Worm (Caenorhabditis elegans): ENCODE data around the gene srg-31.

The srg-31 gene

ce11 chrV:6953797-6954196 lies at the start of gene srg-31:
srg-31 (minus strand) TSS chrV:6953897.
- no peak for TF ChIP-seq lin-13 (GFP tag; optimal IDR thresholded peaks at IDR 0.05)
- TF ChIP-seq elt-3 (tag; optimal IDR thresholded peaks at IDR 0.05), result no peak
- TF ChIP-seq nhr-77 (tag; optimal IDR thresholded peaks at IDR 0.05), result no peak
- TF ChIP-seq nhr-11 (tag; optimal IDR thresholded peaks at IDR 0.05), result no peak
- TF ChIP-seq nhr-237 (tag; optimal IDR thresholded peaks at IDR 0.05), result no peak
- TF ChIP-seq lin-11 (tag; optimal IDR thresholded peaks at IDR 0.05), result no peak
- no peak for TF ChIP-seq zag-1 (tag; optimal IDR thresholded peaks at IDR 0.05)
- no peak for TF ChIP-seq nhr-6 (tag; optimal IDR thresholded peaks at IDR 0.05)
- no peak for TF ChIP-seq ztf-1 (GFP tag; conservative IDR thresholded peaks at IDR 0.05)
- no peak for TF ChIP-seq egl-27 (tag; optimal IDR thresholded peaks at IDR 0.05)
- TF ChIP-seq sma-9 (GFP tag; optimal IDR thresholded peaks at IDR 0.05), result no peak
- no peak for TF ChIP-seq sma-9 (tag; optimal IDR thresholded peaks at IDR 0.05)

DNA sequence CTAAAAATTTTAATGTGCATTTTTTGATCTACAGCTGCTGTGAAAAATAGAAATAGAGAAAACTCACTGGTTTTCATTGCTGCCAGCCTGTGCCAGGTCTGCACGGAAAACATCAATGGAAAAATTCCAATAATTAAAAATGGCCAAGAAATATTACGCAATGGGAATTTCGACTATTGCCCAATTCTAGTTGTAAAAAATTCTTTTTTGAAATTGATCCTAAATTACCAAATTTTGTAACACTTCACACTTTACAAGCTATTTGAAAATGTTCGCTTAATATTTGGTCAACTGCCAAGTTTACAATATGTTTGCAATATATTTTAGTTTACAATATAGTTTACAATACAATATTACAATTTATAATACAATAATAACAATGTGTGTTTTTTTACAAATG lies 47.0 kb upstream of the srg-31 start:
- TF ChIP-seq nhr-6 (tag; optimal IDR thresholded peaks at IDR 0.05) (no peak), nhr-237 (tag; optimal IDR thresholded peaks at IDR 0.05) (no peak), ZK546.5 (tag; optimal IDR thresholded peaks at IDR 0.05) (no peak), unc-62 (GFP tag; optimal IDR thresholded peaks at IDR 0.05) (no peak), nhr-77 (tag; optimal IDR thresholded peaks at IDR 0.05) (no peak), nhr-10 (tag; optimal IDR thresholded peaks at IDR 0.05) (no peak), mab-5 (tag; optimal IDR thresholded peaks at IDR 0.05) (no peak), ztf-1 (GFP tag; conservative IDR thresholded peaks at IDR 0.05) (no peak), zag-1 (tag; optimal IDR thresholded peaks at IDR 0.05) (no peak), elt-1 (tag; optimal IDR thresholded peaks at IDR 0.05) (no peak), F13H6.1 (tag; optimal IDR thresholded peaks at IDR 0.05) (no peak), sma-9 (GFP tag; optimal IDR thresholded peaks at IDR 0.05) (no peak), sma-9 (tag; optimal IDR thresholded peaks at IDR 0.05) (no peak), R02D3.7 (tag; optimal IDR thresholded peaks at IDR 0.05) (no peak), egl-27 (tag; optimal IDR thresholded peaks at IDR 0.05) (no peak), lsy-2 (tag; optimal IDR thresholded peaks at IDR 0.05) (no peak), sem-4 (tag; optimal IDR thresholded peaks at IDR 0.05) (no peak)

- TF ChIP-seq C34F6.9 (tag; optimal IDR thresholded peaks at IDR 0.05) (peak; percentile 51), mbf-1 (tag; optimal IDR thresholded peaks at IDR 0.05) (no peak), unc-62 (GFP tag; optimal IDR thresholded peaks at IDR 0.05) (no peak), nhr-25 (tag; optimal IDR thresholded peaks at IDR 0.05) (peak; percentile 60), sma-3 (GFP tag; optimal IDR thresholded peaks at IDR 0.05) (peak; percentile 37), zag-1 (tag; optimal IDR thresholded peaks at IDR 0.05) (no peak), sma-9 (GFP tag; optimal IDR thresholded peaks at IDR 0.05) (peak; percentile 55), sma-9 (tag; optimal IDR thresholded peaks at IDR 0.05) (no peak), crh-2 (tag; optimal IDR thresholded peaks at IDR 0.05) (peak; percentile 33), skn-1 (tag; optimal IDR thresholded peaks at IDR 0.05) (no peak), mdl-1 (tag; optimal IDR thresholded peaks at IDR 0.05) (peak; percentile 2 to 20), nhr-129 (tag; optimal IDR thresholded peaks at IDR 0.05) (peak; percentile 16), F13H6.1 (tag; optimal IDR thresholded peaks at IDR 0.05) (peak; percentile 5)
Measured at ce11 chrV:6998303-6998884, 44.7 kb upstream of the srg-31 start, which contains the start of gene nhr-42. nhr-42 (plus strand) TSS chrV:6998819.

DNA sequence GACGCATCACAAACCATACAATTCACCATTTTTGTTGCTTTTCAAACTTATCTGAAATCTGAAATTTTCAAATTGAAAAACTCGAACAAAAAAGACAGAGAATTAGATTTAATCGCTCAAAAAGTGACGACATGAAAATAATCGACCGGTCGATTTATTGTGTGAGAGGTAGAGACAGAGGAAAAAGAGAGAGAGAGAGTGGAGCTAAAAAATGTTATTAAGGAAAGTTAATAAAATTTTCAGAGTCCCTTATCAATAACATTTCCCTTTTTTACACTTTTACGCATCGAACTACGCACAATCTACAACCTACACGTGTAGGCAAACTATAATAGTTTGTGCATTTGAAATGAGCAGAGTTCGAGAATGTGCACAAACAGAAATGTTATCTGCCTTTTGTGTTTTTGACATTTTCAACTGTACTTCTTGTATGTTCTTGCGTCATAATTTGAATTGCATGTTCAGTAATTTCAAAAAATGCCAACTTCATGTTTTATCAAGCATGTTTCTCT lies 43.4 kb upstream of the srg-31 start, which contains the start of gene nhr-107:
nhr-107 (minus strand) TSS at position 51 of the 512 bp plus-strand sequence.
- TF ChIP-seq lsy-2 (tag; optimal IDR thresholded peaks at IDR 0.05), result no peak
- peak; percentile 13 for TF ChIP-seq fos-1 (tag; optimal IDR thresholded peaks at IDR 0.05)
- TF ChIP-seq sma-9 (GFP tag; optimal IDR thresholded peaks at IDR 0.05), result peak; percentile 27
- no peak for TF ChIP-seq sma-9 (tag; optimal IDR thresholded peaks at IDR 0.05)

- TF ChIP-seq mbf-1 (tag; optimal IDR thresholded peaks at IDR 0.05) (no peak), lin-39 (tag; optimal IDR thresholded peaks at IDR 0.05) (no peak), ceh-16 (tag; optimal IDR thresholded peaks at IDR 0.05) (no peak), blmp-1 (tag; optimal IDR thresholded peaks at IDR 0.05; ENCODE audit: insufficient read depth) (peak; percentile 93), nhr-77 (tag; optimal IDR thresholded peaks at IDR 0.05) (no peak), gmeb-1 (tag; optimal IDR thresholded peaks at IDR 0.05) (peak; percentile 12), unc-39 (tag; optimal IDR thresholded peaks at IDR 0.05) (no peak), ZK546.5 (tag; optimal IDR thresholded peaks at IDR 0.05) (no peak), Y55F3AM.14 (GFP tag; optimal IDR thresholded peaks at IDR 0.05) (no peak), ama-1 (optimal IDR thresholded peaks at IDR 0.05) (no peak), ztf-4 (tag; optimal IDR thresholded peaks at IDR 0.05) (no peak), snpc-4 (tag; optimal IDR thresholded peaks at IDR 0.05) (no peak), ztf-1 (GFP tag; conservative IDR thresholded peaks at IDR 0.05) (no peak), fos-1 (tag; optimal IDR thresholded peaks at IDR 0.05) (peak; percentile 60), nhr-11 (tag; optimal IDR thresholded peaks at IDR 0.05) (no peak), ceh-82 (tag; optimal IDR thresholded peaks at IDR 0.05) (no peak), unc-55 (GFP tag; optimal IDR thresholded peaks at IDR 0.05) (no peak), sem-4 (tag; optimal IDR thresholded peaks at IDR 0.05) (peak; percentile 17), peb-1 (tag; optimal IDR thresholded peaks at IDR 0.05) (no peak), sma-9 (GFP tag; optimal IDR thresholded peaks at IDR 0.05) (peak; percentile 96), sma-9 (tag; optimal IDR thresholded peaks at IDR 0.05) (no peak), unc-62 (GFP tag; optimal IDR thresholded peaks at IDR 0.05) (no peak), lin-11 (tag; optimal IDR thresholded peaks at IDR 0.05) (no peak), R02D3.7 (tag; optimal IDR thresholded peaks at IDR 0.05) (no peak), nhr-23 (tag; optimal IDR thresholded peaks at IDR 0.05) (no peak), nhr-237 (tag; optimal IDR thresholded peaks at IDR 0.05) (no peak)
Measured at ce11 chrV:6993999-6994398, 40.3 kb upstream of the srg-31 start.
